Worm (Caenorhabditis elegans): ENCODE data around the gene hrg-7.

The hrg-7 gene

DNA sequence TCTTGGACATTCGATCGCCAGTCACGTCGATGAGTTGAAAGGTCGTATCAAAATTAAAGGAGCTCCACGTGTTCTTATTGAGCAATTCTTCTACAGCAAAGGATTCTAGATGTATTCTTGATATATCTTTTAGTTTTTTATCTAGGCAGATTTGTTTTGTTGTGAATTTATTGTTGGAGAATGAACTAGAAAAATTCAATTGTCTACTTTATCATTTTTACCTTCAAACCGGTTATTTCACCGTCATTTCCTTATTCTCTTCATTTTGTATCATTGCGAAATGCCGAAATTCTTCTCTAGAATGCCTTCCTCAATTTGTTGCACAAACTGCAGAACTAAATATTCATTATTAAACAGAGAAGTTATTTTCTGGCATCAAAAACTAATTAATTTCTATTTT lies 12.6 kb upstream of the hrg-7 start, which contains the start of gene R11D1.10:
R11D1.10 (plus strand) TSS at position 301 of the 400 bp plus-strand sequence.
- TF ChIP-seq unc-62 (GFP tag; optimal IDR thresholded peaks at IDR 0.05), result no peak

DNA sequence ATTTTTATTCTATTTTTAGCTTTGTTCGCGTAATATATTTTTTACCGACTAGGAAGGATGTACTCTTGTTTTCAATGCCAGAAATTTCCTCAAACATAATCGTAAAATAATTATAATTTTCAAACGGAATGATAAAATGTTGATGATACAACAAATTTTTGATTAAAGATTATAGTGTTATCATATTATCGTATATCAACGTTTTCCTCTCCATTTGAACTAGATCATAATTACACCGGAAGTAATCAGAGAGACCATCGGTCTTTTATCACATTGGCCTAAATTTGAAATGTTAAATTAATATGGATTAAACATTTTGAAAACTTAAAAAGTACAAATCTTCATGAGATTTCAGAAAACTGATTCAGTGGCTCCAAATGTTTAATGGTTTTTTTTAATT lies 9.1 kb upstream of the hrg-7 start:
- TF ChIP-seq unc-62 (GFP tag; optimal IDR thresholded peaks at IDR 0.05), result no peak

DNA sequence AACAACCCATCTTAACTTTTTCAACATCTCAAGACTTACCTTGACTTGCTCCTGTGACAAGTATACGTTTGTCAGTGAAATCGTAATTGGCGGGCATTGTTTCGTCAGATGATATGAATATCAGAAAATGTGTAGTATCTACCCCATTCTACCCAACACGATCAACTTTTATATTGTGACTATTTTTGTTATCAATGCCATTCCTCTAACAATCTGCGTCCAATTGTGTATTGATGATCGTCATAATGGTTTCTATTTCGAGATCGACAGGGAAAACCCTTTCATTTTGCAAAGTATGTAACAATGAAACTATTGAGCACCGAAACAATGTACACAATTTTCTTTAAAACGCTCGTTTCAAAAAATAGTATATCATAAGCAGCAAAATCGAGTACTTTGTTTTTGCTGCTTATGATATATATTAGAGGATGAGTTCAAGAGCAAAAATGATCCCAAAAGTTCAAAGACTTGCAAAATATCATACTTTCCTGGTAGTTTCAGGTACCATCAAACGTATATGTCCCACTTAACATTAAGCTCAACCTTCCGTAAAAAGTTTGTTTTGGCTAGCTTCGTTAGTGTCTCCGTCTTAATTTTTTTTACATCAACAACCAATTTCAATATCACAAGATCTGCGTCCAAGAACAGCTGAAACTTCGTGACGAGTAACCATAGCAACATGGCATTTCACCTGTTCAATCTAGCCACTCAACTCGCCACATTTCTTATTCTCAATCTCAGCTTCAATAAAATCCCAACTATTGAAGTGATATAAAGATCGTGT lies 8.2 kb upstream of the hrg-7 start, which contains the start of the genes dhs-21 and xbx-9:
dhs-21 (minus strand) TSS at position 181 of the 784 bp plus-strand sequence.
xbx-9 (plus strand) TSS at position 734 of the 784 bp plus-strand sequence.
- no peak for TF ChIP-seq unc-62 (GFP tag; optimal IDR thresholded peaks at IDR 0.05)

DNA sequence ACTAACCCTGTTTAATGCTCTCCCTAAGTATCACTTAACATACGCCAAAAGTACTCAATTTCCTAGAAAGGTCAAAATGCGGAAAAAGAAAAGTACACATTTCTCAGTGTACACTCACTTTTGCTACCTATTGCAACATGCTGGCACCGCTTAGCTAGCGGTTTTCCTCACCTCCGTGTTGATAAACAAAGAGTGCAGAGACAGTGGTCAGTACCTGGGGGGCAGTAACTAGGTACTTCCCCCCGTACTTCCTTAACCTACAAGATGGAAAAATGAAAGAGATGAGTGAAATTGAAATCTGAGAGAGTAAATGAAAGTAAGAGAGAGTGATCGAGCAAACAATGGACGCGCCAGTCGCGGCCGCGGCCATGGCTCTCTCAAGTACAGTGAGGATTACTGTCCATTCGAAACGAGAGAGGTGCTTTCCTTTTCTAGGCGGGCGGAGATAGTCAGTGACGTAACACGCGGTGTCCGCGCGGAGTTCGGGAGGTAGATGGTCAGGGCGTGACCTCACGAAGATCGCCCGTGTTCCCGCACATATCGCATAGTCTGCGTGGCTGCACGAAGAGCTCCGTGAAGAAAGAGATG lies 5.6 kb upstream of the hrg-7 start, which contains the start of gene cky-1:
cky-1 (plus strand) TSS at position 538 of the 588 bp plus-strand sequence.
- TF ChIP-seq unc-62 (GFP tag; optimal IDR thresholded peaks at IDR 0.05), result no peak

DNA sequence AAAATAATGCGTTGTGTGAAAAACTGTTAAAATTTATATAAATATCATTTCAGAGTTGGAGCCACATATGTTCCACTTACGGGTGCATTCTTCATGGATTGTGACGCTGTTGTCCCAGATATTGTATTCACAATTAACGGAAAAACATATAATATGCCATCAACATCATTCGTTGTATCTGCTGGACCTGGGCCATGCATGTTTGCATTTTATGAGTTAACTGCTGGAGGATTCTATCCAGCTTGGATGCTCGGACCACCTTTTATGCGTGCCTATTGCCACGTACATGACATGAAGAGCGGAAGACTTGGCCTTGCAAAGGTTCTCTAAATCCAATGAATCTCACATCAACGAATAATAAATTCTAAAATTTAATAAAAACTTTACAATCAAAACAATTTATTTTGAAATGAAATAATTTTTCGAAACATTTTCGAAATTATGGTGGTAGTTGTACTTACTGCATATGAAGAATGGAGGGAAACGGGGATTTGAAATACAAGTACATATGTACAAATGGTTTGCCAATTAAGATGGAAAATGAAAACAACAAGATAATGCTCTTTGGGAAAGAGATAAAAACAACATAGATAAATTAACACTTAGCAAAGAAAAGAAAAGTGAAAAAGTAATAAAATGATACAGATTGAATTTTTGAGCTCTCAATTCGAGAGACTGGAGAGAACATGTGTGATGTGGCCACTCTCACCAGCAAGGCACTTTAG lies 2.1 kb downstream of the hrg-7 start:
- TF ChIP-seq unc-62 (GFP tag; optimal IDR thresholded peaks at IDR 0.05), result no peak

DNA sequence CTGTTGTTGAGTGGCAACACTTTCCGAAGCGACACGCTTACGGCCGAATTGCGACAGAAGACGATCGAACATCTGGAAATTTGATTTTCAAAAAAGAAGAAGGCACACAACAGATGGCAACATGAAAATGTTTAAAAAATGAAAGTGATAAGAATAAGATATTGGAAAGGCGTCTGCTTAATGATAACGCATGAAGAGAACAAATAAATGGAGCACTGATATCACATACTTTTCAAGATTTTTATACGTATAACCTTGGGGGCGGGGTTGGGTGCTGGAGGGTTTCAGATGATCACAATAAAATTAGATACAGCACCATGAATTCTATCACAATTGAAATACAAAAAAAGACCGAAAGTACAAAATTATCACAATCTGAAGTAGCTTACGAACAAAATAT lies 3.1 kb downstream of the hrg-7 start, which contains the start of gene C15C8.7:
C15C8.7 (minus strand) TSS at position 72 of the 400 bp plus-strand sequence.
- TF ChIP-seq unc-62 (GFP tag; optimal IDR thresholded peaks at IDR 0.05), result no peak

DNA sequence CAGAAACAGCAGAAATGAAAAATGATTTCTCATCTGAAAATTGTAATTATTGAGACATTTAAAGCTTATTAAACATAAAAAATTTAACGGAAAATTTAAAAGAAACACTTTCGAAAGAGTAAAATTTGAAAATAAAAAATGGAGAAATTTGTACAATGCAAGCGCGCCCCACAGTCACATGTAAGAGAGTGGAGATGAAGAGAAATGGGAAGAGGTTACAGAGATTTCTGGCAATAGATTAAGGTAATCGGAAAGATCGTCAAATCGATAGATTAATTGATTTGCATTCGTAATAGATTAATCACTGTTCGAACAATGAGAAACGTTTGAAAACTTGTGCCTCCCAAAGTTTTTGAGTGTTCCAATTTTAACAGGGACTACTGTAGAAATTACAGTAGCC lies 5.6 kb downstream of the hrg-7 start, which contains the start of gene C15C8.4:
C15C8.4 (minus strand) TSS at position 33 of the 400 bp plus-strand sequence.
- TF ChIP-seq unc-62 (GFP tag; optimal IDR thresholded peaks at IDR 0.05), result no peak

DNA sequence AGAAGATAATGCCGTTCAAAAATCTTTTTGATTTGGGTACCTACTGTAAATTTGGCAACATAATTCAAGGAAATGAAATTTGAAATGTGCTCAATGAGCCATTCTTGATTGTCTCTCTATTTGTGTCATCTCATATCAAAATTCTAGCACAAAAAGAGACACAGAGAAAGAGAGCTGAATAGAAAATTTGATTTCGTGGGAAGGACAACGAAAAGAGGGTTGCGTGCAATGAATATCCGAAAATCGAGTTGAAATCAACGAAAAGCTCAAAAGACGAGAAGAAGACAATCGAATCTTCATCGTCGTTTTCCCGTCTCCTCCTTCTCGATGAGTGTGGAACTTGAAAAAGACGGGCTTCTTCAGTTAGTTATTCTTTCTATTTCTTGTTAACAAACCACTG lies 6.0 kb downstream of the hrg-7 start, which contains the start of gene C15C8.5:
C15C8.5 (plus strand) TSS at position 152 of the 400 bp plus-strand sequence.
- no peak for TF ChIP-seq unc-62 (GFP tag; optimal IDR thresholded peaks at IDR 0.05)

DNA sequence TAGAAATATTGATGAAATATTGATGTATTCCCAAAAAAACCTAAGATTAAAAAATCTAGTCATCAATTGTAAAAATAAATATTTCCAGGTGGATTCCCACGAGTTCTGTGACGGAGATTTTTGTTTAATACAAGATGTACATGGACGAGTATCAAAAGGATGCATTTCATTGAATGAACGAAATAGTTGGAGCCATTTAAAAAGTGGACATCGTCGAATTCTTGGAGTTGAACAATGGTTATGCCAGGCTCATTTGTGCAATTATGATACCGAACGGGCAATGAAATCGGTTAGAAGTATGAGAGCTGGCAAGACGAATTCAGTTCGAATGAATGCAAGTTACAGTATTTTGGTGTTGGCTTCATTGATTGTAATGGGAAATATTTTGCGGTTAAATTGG lies 7.7 kb downstream of the hrg-7 start:
- TF ChIP-seq unc-62 (GFP tag; optimal IDR thresholded peaks at IDR 0.05), result no peak

DNA sequence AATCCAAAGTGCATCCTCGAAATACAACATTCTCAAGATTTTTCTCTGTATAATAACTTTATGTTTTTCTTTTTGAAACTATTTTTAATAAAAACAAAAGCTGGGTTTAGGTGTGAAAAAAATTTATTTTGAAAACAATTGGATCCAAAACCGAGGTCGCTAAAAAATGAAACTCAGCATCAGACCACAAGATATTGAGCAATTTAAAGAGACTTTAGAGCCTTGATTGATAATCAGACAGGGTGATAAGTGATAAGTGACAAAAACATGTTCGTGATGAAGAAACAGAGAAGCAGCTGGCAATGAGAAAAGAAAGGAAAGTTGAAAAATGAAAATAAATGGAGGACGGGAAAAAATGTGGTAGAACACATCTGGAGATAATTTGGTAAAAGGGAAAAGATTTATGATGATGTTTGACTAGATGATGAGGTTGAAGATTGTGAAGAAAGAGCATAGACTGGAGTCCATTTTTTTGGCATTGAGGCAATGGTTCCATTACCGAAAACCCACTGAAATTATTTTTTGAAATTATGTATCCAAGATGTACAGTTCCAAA lies 9.7 kb downstream of the hrg-7 start, which contains the start of gene C15C8.6:
C15C8.6 (minus strand) TSS at position 51 of the 556 bp plus-strand sequence.
- no peak for TF ChIP-seq unc-62 (GFP tag; optimal IDR thresholded peaks at IDR 0.05)

DNA sequence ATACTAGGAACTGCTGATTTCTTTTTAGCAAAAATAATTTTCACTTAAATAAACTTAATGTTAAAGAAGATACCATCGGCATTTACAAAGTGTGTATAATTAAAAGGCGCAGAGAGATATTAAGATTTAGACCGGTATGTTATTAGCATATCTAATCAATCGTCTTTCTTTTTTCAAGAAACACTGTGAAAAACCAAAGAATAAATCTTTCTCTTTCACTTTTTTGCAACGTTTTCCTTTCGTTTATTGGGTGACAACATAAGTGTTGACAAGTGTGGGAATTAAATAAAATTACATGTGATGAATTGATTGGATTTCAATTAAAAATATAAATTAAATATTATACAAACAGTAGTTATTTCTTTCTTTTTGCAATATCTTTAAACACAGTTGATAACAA lies 10.6 kb downstream of the hrg-7 start, which contains the start of gene C15C8.8:
C15C8.8 (minus strand) TSS at position 101 of the 400 bp plus-strand sequence.
- TF ChIP-seq unc-62 (GFP tag; optimal IDR thresholded peaks at IDR 0.05), result no peak

DNA sequence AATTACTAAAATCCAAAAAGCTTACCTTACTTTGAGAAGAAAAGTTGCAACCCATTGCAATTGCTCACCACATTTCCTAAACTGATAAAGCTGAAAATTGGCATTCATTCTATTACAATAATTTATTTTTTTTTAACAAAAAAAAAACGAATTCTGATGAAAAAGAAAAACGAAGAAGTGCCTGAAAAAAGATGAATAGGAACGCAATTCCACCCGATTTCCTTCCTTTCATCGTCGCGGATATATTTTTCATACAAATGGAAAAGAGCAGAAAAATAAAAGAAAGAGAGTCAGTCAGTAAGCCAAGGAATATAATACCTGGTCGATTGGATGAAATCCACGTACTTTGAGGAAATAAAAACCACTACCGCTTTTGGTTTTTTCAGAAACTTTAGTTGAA lies 13.0 kb downstream of the hrg-7 start, which contains the start of gene gpa-13:
gpa-13 (minus strand) TSS at position 101 of the 400 bp plus-strand sequence.
- TF ChIP-seq unc-62 (GFP tag; optimal IDR thresholded peaks at IDR 0.05), result no peak

DNA sequence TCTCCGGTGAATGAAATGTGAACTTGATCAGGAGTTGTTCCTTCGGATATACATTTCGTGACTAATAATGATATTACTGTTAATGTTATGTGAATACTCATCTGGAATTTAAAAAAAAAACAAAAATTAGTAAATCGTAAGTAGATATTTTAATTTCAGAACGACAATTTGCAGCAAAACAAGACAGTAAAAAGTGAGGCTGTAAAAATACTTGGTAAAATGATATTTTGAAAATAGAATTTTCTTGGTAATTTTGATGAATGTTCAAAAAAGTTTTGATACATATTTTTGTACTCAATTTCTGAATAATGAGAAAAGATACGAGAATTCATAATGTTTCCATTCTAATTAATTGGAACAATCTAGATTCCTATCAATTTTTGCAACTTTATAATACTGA lies 17.8 kb downstream of the hrg-7 start, which contains the start of gene papl-1:
papl-1 (minus strand) TSS at position 101 of the 400 bp plus-strand sequence.
- TF ChIP-seq unc-62 (GFP tag; optimal IDR thresholded peaks at IDR 0.05), result no peak

DNA sequence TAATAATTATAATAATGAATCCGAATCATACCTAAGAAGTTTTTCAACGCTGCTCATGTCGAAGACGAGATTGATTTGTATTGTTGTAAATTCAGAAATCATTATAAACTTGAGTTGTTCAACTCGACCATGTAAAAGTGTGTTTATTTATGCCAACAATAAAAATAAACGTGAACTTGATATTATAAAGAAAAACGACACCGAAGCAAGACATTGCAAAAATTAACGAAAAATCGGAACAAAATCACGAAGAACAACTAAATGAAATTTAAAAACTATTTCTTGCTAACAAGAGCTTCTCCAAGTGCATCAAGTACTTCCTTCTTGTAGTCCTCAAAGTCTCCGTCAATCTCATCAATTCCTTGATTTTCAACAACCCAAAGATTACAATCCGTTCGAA lies 19.1 kb downstream of the hrg-7 start, which contains the start of gene F18E2.15:
F18E2.15 (minus strand) TSS at position 101 of the 400 bp plus-strand sequence.
- no peak for TF ChIP-seq unc-62 (GFP tag; optimal IDR thresholded peaks at IDR 0.05)
